Worm (Caenorhabditis elegans) whole organism, L4 larva: ENCODE results near the gene B0495.7.
A peak's percentile ranks its signal among the peaks of the same experiment; 100 is the strongest.

ENCODE experiments used
- D1046.2 ChIP-seq: fragments of 200-800 bp; sonication (Bioruptor generic); IDR thresholded peaks from 2 replicates; pipeline ENCODE4 v1.3.6; 2022; ENCODE audit warnings: missing genetic modification characterization, missing compliant biosample characterization
- F10B5.3 ChIP-seq: sonication (generic microtip); optimal IDR thresholded peaks from 2 replicates; lab custom pipeline; 2016; ENCODE audit warnings: mild to moderate bottlenecking, missing genetic modification characterization, missing compliant biosample characterization
- F37D6.2 ChIP-seq: sonication (generic microtip); optimal IDR thresholded peaks from 2 replicates; lab custom pipeline; 2016; ENCODE audit warnings: mild to moderate bottlenecking, missing genetic modification characterization, missing compliant biosample characterization
- T20F7.1 ChIP-seq: fragments of 200-800 bp; sonication (Bioruptor generic); optimal IDR thresholded peaks from 2 replicates; lab custom pipeline; 2018; ENCODE audit warnings: mild to moderate bottlenecking, missing genetic modification characterization, missing compliant biosample characterization
- Y48G9A.11 ChIP-seq: fragments of 200-800 bp; sonication (Bioruptor generic); IDR thresholded peaks from 2 replicates; pipeline ENCODE4 v1.3.6; 2022; ENCODE audit warnings: missing genetic modification reagents, missing genetic modification characterization, missing compliant biosample characterization
- Y75B8A.6 ChIP-seq: fragments of 200-800 bp; sonication (Bioruptor generic); IDR thresholded peaks from 2 replicates; pipeline ENCODE4 v1.3.6; 2022; ENCODE audit warnings: missing genetic modification reagents, missing genetic modification characterization, missing compliant biosample characterization
- ZK337.2 ChIP-seq: fragments of 200-800 bp; sonication (Bioruptor generic); IDR thresholded peaks from 2 replicates; pipeline ENCODE4 v1.3.6; 2022; ENCODE audit warnings: missing genetic modification reagents, missing genetic modification characterization, missing compliant biosample characterization
- aly-2 ChIP-seq: sonication (generic microtip); optimal IDR thresholded peaks from 2 replicates; lab custom pipeline; 2018; ENCODE audit warnings: missing biosample characterization, missing genetic modification characterization
- ceh-28 ChIP-seq: fragments of 150-350 bp; optimal IDR thresholded peaks from 2 replicates; lab custom pipeline; 2014; ENCODE audit warnings: missing biosample characterization, missing genetic modification reagents, missing genetic modification characterization
- ceh-62 ChIP-seq: sonication (generic microtip); optimal IDR thresholded peaks from 2 replicates; lab custom pipeline; 2017; ENCODE audit warnings: missing biosample characterization, missing genetic modification characterization
- ceh-82 ChIP-seq: sonication (generic microtip); optimal IDR thresholded peaks from 2 replicates; lab custom pipeline; 2017; ENCODE audit warnings: missing biosample characterization, missing genetic modification characterization
- ces-1 ChIP-seq: fragments of 150-350 bp; sonication (generic microtip); optimal IDR thresholded peaks from 4 replicates; lab custom pipeline; 2014; ENCODE audit warnings: missing biosample characterization, missing genetic modification reagents, missing genetic modification characterization
- ctbp-1 ChIP-seq: fragments of 200-800 bp; sonication (Bioruptor generic); IDR thresholded peaks from 2 replicates; pipeline ENCODE4 v1.3.6; 2022; ENCODE audit warnings: missing genetic modification reagents, missing genetic modification characterization, missing compliant biosample characterization
- daf-19 ChIP-seq: fragments of 200-800 bp; sonication (Bioruptor generic); conservative IDR thresholded peaks from 2 replicates; pipeline ENCODE4 v1.3.6; 2022; ENCODE audit warnings: missing genetic modification characterization, missing compliant biosample characterization
- dmd-6 ChIP-seq: fragments of 200-800 bp; sonication (Bioruptor generic); IDR thresholded peaks from 2 replicates; pipeline ENCODE4 v1.3.6; 2022; ENCODE audit warnings: missing genetic modification reagents, missing genetic modification characterization, missing compliant biosample characterization
- dmd-8 ChIP-seq: fragments of 200-800 bp; sonication (Bioruptor generic); IDR thresholded peaks from 2 replicates; pipeline ENCODE4 v1.3.6; 2022; ENCODE audit warnings: missing genetic modification characterization, missing compliant biosample characterization
- duxl-1 ChIP-seq: sonication (generic microtip); optimal IDR thresholded peaks from 2 replicates; lab custom pipeline; 2016; ENCODE audit warnings: mild to moderate bottlenecking, missing genetic modification characterization, moderate library complexity, missing compliant biosample characterization; ENCODE audit not compliant: poor library complexity
- dve-1 ChIP-seq: sonication (generic microtip); optimal IDR thresholded peaks from 2 replicates; lab custom pipeline; 2017; ENCODE audit warnings: antibody characterized with exemption, mild to moderate bottlenecking, missing genetic modification characterization, missing compliant biosample characterization; ENCODE audit not compliant: insufficient read depth
- egl-27 ChIP-seq: sonication (generic microtip); optimal IDR thresholded peaks from 3 replicates; lab custom pipeline; 2017; ENCODE audit warnings: missing biosample characterization, missing genetic modification reagents, missing genetic modification characterization
- fkh-10 ChIP-seq: fragments of 150-350 bp; optimal IDR thresholded peaks from 2 replicates; lab custom pipeline; 2014; ENCODE audit warnings: missing biosample characterization, missing genetic modification reagents, missing genetic modification characterization
- gei-8 ChIP-seq: fragments of 200-800 bp; sonication (Bioruptor generic); optimal IDR thresholded peaks from 2 replicates; lab custom pipeline; 2018; ENCODE audit warnings: mild to moderate bottlenecking, missing genetic modification characterization, missing compliant biosample characterization
- hlh-11 ChIP-seq: fragments of 200-800 bp; sonication (Bioruptor generic); optimal IDR thresholded peaks from 2 replicates; lab custom pipeline; 2018; ENCODE audit warnings: mild to moderate bottlenecking, missing genetic modification characterization, missing compliant biosample characterization
- hmg-1.1 ChIP-seq: fragments of 200-800 bp; sonication (Bioruptor generic); IDR thresholded peaks from 2 replicates; pipeline ENCODE4 v1.3.6; 2022; ENCODE audit warnings: missing genetic modification reagents, missing genetic modification characterization, missing compliant biosample characterization
- jun-1 ChIP-seq: fragments of 150-350 bp; optimal IDR thresholded peaks from 2 replicates; lab custom pipeline; 2014; ENCODE audit warnings: missing biosample characterization, missing genetic modification reagents, missing genetic modification characterization
- lin-1 ChIP-seq: fragments of 200-800 bp; sonication (Bioruptor generic); IDR thresholded peaks from 2 replicates; pipeline ENCODE4 v1.3.6; 2022; ENCODE audit warnings: missing genetic modification reagents, missing genetic modification characterization, missing compliant biosample characterization
- lir-3 ChIP-seq: sonication (generic microtip); optimal IDR thresholded peaks from 2 replicates; lab custom pipeline; 2016; ENCODE audit warnings: mild to moderate bottlenecking, missing genetic modification characterization, missing compliant biosample characterization
- madf-5 ChIP-seq, 2 experiments: fragments of 200-800 bp; sonication (Bioruptor generic); IDR thresholded peaks; 2 replicates each; pipeline ENCODE4 v1.3.6; 2022; ENCODE audit warnings: missing compliant biosample characterization in 2 of 2, missing genetic modification characterization in 2 of 2
- madf-9 ChIP-seq: fragments of 200-800 bp; sonication (Bioruptor generic); conservative IDR thresholded peaks from 2 replicates; pipeline ENCODE4 v1.3.6; 2022; ENCODE audit warnings: missing genetic modification reagents, missing genetic modification characterization, missing compliant biosample characterization
- mdl-1 ChIP-seq, 2 experiments: fragments of 150-350 bp in 1 of 2; sonication (generic microtip) in 1 of 2; optimal IDR thresholded peaks; 2 replicates each; lab custom pipeline; 2014 to 2017; ENCODE audit warnings: missing biosample characterization in 2 of 2, missing genetic modification characterization in 2 of 2
- mep-1 ChIP-seq: fragments of 150-350 bp; sonication (generic microtip); optimal IDR thresholded peaks from 3 replicates; lab custom pipeline; 2014; ENCODE audit warnings: missing biosample characterization, missing genetic modification characterization
- mxl-2 ChIP-seq: fragments of 200-800 bp; sonication (Bioruptor generic); conservative IDR thresholded peaks from 2 replicates; pipeline ENCODE4 v1.3.6; 2022; ENCODE audit warnings: missing genetic modification reagents, missing genetic modification characterization, missing compliant biosample characterization
- mxl-3 ChIP-seq: fragments of 200-800 bp; sonication (Bioruptor generic); optimal IDR thresholded peaks from 2 replicates; lab custom pipeline; 2018; ENCODE audit warnings: mild to moderate bottlenecking, missing genetic modification characterization, missing compliant biosample characterization
- nhr-10 ChIP-seq: fragments of 150-350 bp; optimal IDR thresholded peaks from 2 replicates; lab custom pipeline; 2014; ENCODE audit warnings: missing biosample characterization, missing genetic modification characterization
- nhr-102 ChIP-seq: sonication (generic microtip); optimal IDR thresholded peaks from 2 replicates; lab custom pipeline; 2016; ENCODE audit warnings: mild to moderate bottlenecking, missing genetic modification characterization, moderate library complexity, missing compliant biosample characterization
- nhr-237 ChIP-seq: sonication (generic microtip); optimal IDR thresholded peaks from 2 replicates; lab custom pipeline; 2017; ENCODE audit warnings: missing biosample characterization, missing genetic modification characterization
- nhr-25 ChIP-seq: sonication (generic microtip); optimal IDR thresholded peaks from 2 replicates; lab custom pipeline; 2017; ENCODE audit warnings: missing genetic modification characterization, mild to moderate bottlenecking, missing compliant biosample characterization, antibody characterized with exemption, moderate library complexity, borderline replicate concordance; ENCODE audit not compliant: insufficient read depth
- nhr-48 ChIP-seq: sonication (generic microtip); optimal IDR thresholded peaks from 2 replicates; lab custom pipeline; 2016; ENCODE audit warnings: mild to moderate bottlenecking, missing genetic modification characterization, missing compliant biosample characterization
- nhr-6 ChIP-seq: fragments of 150-350 bp; optimal IDR thresholded peaks from 2 replicates; lab custom pipeline; 2014; ENCODE audit warnings: missing biosample characterization, missing genetic modification characterization
- nhr-76 ChIP-seq: fragments of 150-350 bp; optimal IDR thresholded peaks from 2 replicates; lab custom pipeline; 2014; ENCODE audit warnings: missing biosample characterization, missing genetic modification characterization
- php-3 ChIP-seq: fragments of 200-800 bp; sonication (Bioruptor generic); IDR thresholded peaks from 2 replicates; pipeline ENCODE4 v1.3.6; 2022; ENCODE audit warnings: missing genetic modification reagents, missing genetic modification characterization, missing compliant biosample characterization
- pqm-1 ChIP-seq: sonication (generic microtip); optimal IDR thresholded peaks from 2 replicates; lab custom pipeline; 2017; ENCODE audit warnings: missing biosample characterization, missing genetic modification characterization
- rbr-2 ChIP-seq: sonication (generic microtip); optimal IDR thresholded peaks from 2 replicates; lab custom pipeline; 2016; ENCODE audit warnings: missing genotype, missing genetic modification characterization, missing compliant biosample characterization
- set-16 ChIP-seq: fragments of 200-800 bp; sonication (Bioruptor generic); IDR thresholded peaks from 2 replicates; pipeline ENCODE4 v1.3.6; 2022; ENCODE audit warnings: missing genetic modification reagents, missing genetic modification characterization, missing compliant biosample characterization
- spr-3 ChIP-seq: fragments of 200-800 bp; sonication (Bioruptor generic); optimal IDR thresholded peaks from 2 replicates; lab custom pipeline; 2018; ENCODE audit warnings: mild to moderate bottlenecking, missing genetic modification characterization, missing compliant biosample characterization
- tag-97 ChIP-seq: fragments of 200-800 bp; sonication (Bioruptor generic); IDR thresholded peaks from 2 replicates; pipeline ENCODE4 v1.3.6; 2022; ENCODE audit warnings: missing genetic modification characterization, missing compliant biosample characterization
- tra-1 ChIP-seq: fragments of 200-800 bp; sonication (Bioruptor generic); IDR thresholded peaks from 2 replicates; pipeline ENCODE4 v1.3.6; 2022; ENCODE audit warnings: missing genetic modification reagents, missing genetic modification characterization, missing compliant biosample characterization
- unc-130 ChIP-seq: sonication (generic microtip); optimal IDR thresholded peaks from 2 replicates; lab custom pipeline; 2016; ENCODE audit warnings: missing genetic modification reagents, missing genetic modification characterization, missing compliant biosample characterization
- unc-62 ChIP-seq, 3 experiments: fragments of 150-350 bp in 1 of 3; sonication (generic microtip); optimal IDR thresholded peaks in 2 of 3; peaks in 1 of 3; 1 replicate in 1 of 3; 2 replicates in 2 of 3; lab custom pipeline; 2014 to 2017; ENCODE audit warnings: missing biosample characterization in 3 of 3, missing genetic modification characterization in 3 of 3, missing genetic modification reagents in 3 of 3, missing genotype in 1 of 3
- zag-1 ChIP-seq: fragments of 150-350 bp; optimal IDR thresholded peaks from 2 replicates; lab custom pipeline; 2014; ENCODE audit warnings: missing biosample characterization, missing genetic modification characterization
- zfp-2 ChIP-seq: sonication (generic microtip); optimal IDR thresholded peaks from 2 replicates; lab custom pipeline; 2016; ENCODE audit warnings: mild to moderate bottlenecking, missing genetic modification characterization, missing compliant biosample characterization
- zfp-3 ChIP-seq: fragments of 200-800 bp; sonication (Bioruptor generic); conservative IDR thresholded peaks from 2 replicates; pipeline ENCODE4 v1.3.6; 2022; ENCODE audit warnings: missing genetic modification reagents, missing genetic modification characterization, missing compliant biosample characterization
- ztf-7 ChIP-seq: fragments of 150-350 bp; optimal IDR thresholded peaks from 2 replicates; lab custom pipeline; 2014; ENCODE audit warnings: missing biosample characterization, missing genetic modification characterization

The B0495.7 gene

ce11 chrII:7695636-7696035 is 9.4 kb downstream of the B0495.7 start (continued):
- TF ChIP-seq ctbp-1 (no peak), zag-1 (tag; lab: Kevin White, UChicago) (no peak), nhr-237 (tag; lab: Kevin White, UChicago) (no peak), dmd-6 (GFP tag; lab: Robert Waterston, UW) (peak; percentile 92), jun-1 (tag; lab: Kevin White, UChicago) (no peak), mdl-1 (tag; optimal IDR thresholded peaks at IDR 0.05; lab: Kevin White, UChicago) (peak in 1 of 2 experiments; percentile 61), dve-1 (tag; lab: Kevin White, UChicago) (peak; percentile 76), D1046.2 (GFP tag; lab: Robert Waterston, UW) (no peak), nhr-48 (tag; lab: Kevin White, UChicago) (no peak), daf-19 (no peak), F37D6.2 (tag; lab: Kevin White, UChicago) (no peak), T20F7.1 (GFP tag; lab: Kevin White, UChicago) (peak; percentile 20), ceh-82 (tag; lab: Kevin White, UChicago) (no peak), nhr-76 (tag; lab: Kevin White, UChicago) (no peak), rbr-2 (tag; lab: Kevin White, UChicago) (no peak), fkh-10 (no peak), unc-62 (GFP tag; optimal IDR thresholded peaks at IDR 0.05 in 1 of 2; lab: Kevin White, UChicago) (peak in 1 of 2 experiments; percentile 26), unc-62 (tag; optimal IDR thresholded peaks at IDR 0.05; lab: Kevin White, UChicago) (no peak), ceh-28 (tag; lab: Kevin White, UChicago) (no peak), spr-3 (GFP tag; lab: Kevin White, UChicago) (no peak), hlh-11 (tag; lab: Kevin White, UChicago) (peak; percentile 82), Y75B8A.6 (GFP tag; lab: Robert Waterston, UW) (no peak), Y48G9A.11 (no peak), nhr-102 (tag; lab: Kevin White, UChicago) (peak; percentile 24), tra-1 (GFP tag; lab: Robert Waterston, UW) (peak; percentile 76), unc-130 (GFP tag; lab: Kevin White, UChicago) (no peak), mep-1 (tag; lab: Kevin White, UChicago) (no peak), php-3 (GFP tag; lab: Robert Waterston, UW) (peak; percentile 98), mxl-2 (GFP tag; lab: Robert Waterston, UW) (no peak), nhr-25 (no peak), aly-2 (tag; lab: Kevin White, UChicago) (no peak), zfp-3 (GFP tag; lab: Robert Waterston, UW) (no peak), tag-97 (GFP tag; lab: Robert Waterston, UW) (no peak), nhr-6 (tag; lab: Kevin White, UChicago) (no peak), lir-3 (no peak), egl-27 (tag; lab: Kevin White, UChicago) (no peak), set-16 (GFP tag; lab: Robert Waterston, UW) (no peak), lin-1 (GFP tag; lab: Robert Waterston, UW) (peak; percentile 84), hmg-1.1 (GFP tag; lab: Robert Waterston, UW) (no peak), ceh-62 (tag; lab: Kevin White, UChicago) (no peak), duxl-1 (tag; lab: Kevin White, UChicago) (no peak), ztf-7 (tag; lab: Kevin White, UChicago) (no peak), mxl-3 (GFP tag; lab: Kevin White, UChicago) (peak; percentile 88), gei-8 (no peak), dmd-8 (GFP tag; lab: Robert Waterston, UW) (no peak), nhr-10 (no peak), F10B5.3 (no peak), pqm-1 (peak; percentile 95), madf-9 (GFP tag; lab: Robert Waterston, UW) (no peak), madf-5 (GFP tag; IDR thresholded peaks at IDR 0.05; lab: Robert Waterston, UW) (no peak), zfp-2 (no peak), ZK337.2 (no peak), ces-1 (no peak)
